Worm (Caenorhabditis elegans) whole organism, L1 larva: Measurements from ENCODE around the gene F26A1.19.

Experiments
- C04F5.9 ChIP-seq: sonication (generic microtip); optimal IDR thresholded peaks from 2 replicates; lab custom pipeline; 2016; ENCODE audit warnings: missing genetic modification characterization, missing compliant biosample characterization
- alr-1 ChIP-seq: fragments of 200-800 bp; sonication (Bioruptor generic); optimal IDR thresholded peaks from 2 replicates; lab custom pipeline; 2018; ENCODE audit warnings: borderline replicate concordance, mild to moderate bottlenecking, missing genetic modification characterization, missing compliant biosample characterization
- aly-2 ChIP-seq: fragments of 150-350 bp; optimal IDR thresholded peaks from 2 replicates; lab custom pipeline; 2014; ENCODE audit warnings: missing biosample characterization, missing genetic modification characterization
- ceh-63 ChIP-seq: fragments of 200-800 bp; sonication (Bioruptor generic); optimal IDR thresholded peaks from 2 replicates; lab custom pipeline; 2018; ENCODE audit warnings: mild to moderate bottlenecking, missing genetic modification characterization, missing compliant biosample characterization
- dpl-1 ChIP-seq, 3 experiments: fragments of 150-350 bp in 2 of 3; sonication (generic microtip) in 1 of 3; optimal IDR thresholded peaks; 2 replicates each; lab custom pipeline; 2014 to 2017; ENCODE audit warnings: missing biosample characterization in 3 of 3, missing genetic modification characterization in 3 of 3, missing genetic modification reagents in 3 of 3
- dsc-1 ChIP-seq: sonication (generic microtip); optimal IDR thresholded peaks from 2 replicates; lab custom pipeline; 2016; ENCODE audit warnings: mild to moderate bottlenecking, missing genetic modification characterization, missing compliant biosample characterization
- efl-1 ChIP-seq, 4 experiments: fragments of 150-350 bp; optimal IDR thresholded peaks in 3 of 4; peaks in 1 of 4; 1 replicate in 1 of 4; 2 replicates in 3 of 4; lab custom pipeline; 2014; ENCODE audit warnings: missing biosample characterization in 2 of 4, missing genetic modification characterization in 2 of 4, missing genetic modification reagents in 2 of 4
- efl-3 ChIP-seq: fragments of 200-800 bp; sonication (Bioruptor generic); optimal IDR thresholded peaks from 2 replicates; lab custom pipeline; 2018; ENCODE audit warnings: mild to moderate bottlenecking, missing genetic modification characterization, missing compliant biosample characterization
- egl-13 ChIP-seq: sonication (generic microtip); optimal IDR thresholded peaks from 2 replicates; lab custom pipeline; 2016; ENCODE audit warnings: missing genotype, missing genetic modification reagents, missing genetic modification characterization, missing compliant biosample characterization
- egl-27 ChIP-seq, 2 experiments: fragments of 150-350 bp in 1 of 2; sonication (generic microtip); optimal IDR thresholded peaks; 3 replicates each; lab custom pipeline; 2017 to 2018; ENCODE audit warnings: missing biosample characterization in 2 of 2, missing genetic modification characterization in 2 of 2, missing genetic modification reagents in 2 of 2
- fkh-10 ChIP-seq: sonication (generic microtip); optimal IDR thresholded peaks from 2 replicates; lab custom pipeline; 2017; ENCODE audit warnings: missing biosample characterization, missing genetic modification reagents, missing genetic modification characterization
- fkh-4 ChIP-seq: sonication (generic microtip); optimal IDR thresholded peaks from 2 replicates; lab custom pipeline; 2016; ENCODE audit warnings: missing compliant biosample characterization, missing genetic modification characterization, borderline replicate concordance
- fos-1 ChIP-seq: fragments of 150-350 bp; optimal IDR thresholded peaks from 2 replicates; lab custom pipeline; 2014; ENCODE audit warnings: missing biosample characterization, missing genetic modification characterization
- hlh-17 ChIP-seq: fragments of 200-800 bp; sonication (Bioruptor generic); optimal IDR thresholded peaks from 2 replicates; lab custom pipeline; 2018; ENCODE audit warnings: missing genetic modification characterization, mild to moderate bottlenecking, missing compliant biosample characterization, moderate library complexity, borderline replicate concordance
- hlh-4 ChIP-seq: sonication (generic microtip); optimal IDR thresholded peaks from 2 replicates; lab custom pipeline; 2016; ENCODE audit warnings: mild to moderate bottlenecking, missing genetic modification characterization, missing compliant biosample characterization
- irx-1 ChIP-seq: sonication (generic microtip); optimal IDR thresholded peaks from 2 replicates; lab custom pipeline; 2016; ENCODE audit warnings: missing genetic modification characterization, missing compliant biosample characterization
- jun-1 ChIP-seq: fragments of 150-350 bp; optimal IDR thresholded peaks from 2 replicates; lab custom pipeline; 2014; ENCODE audit warnings: missing biosample characterization, missing genetic modification reagents, missing genetic modification characterization
- lin-14 ChIP-seq: fragments of 200-800 bp; sonication (Bioruptor generic); optimal IDR thresholded peaks from 2 replicates; lab custom pipeline; 2018; ENCODE audit warnings: mild to moderate bottlenecking, missing genetic modification characterization, moderate library complexity, missing compliant biosample characterization
- lir-3 ChIP-seq: sonication (generic microtip); optimal IDR thresholded peaks from 2 replicates; lab custom pipeline; 2016; ENCODE audit warnings: mild to moderate bottlenecking, missing genetic modification characterization, moderate library complexity, missing compliant biosample characterization; ENCODE audit not compliant: poor library complexity
- lsy-2 ChIP-seq, 2 experiments: fragments of 150-350 bp; optimal IDR thresholded peaks; 2 replicates each; lab custom pipeline; 2014; ENCODE audit warnings: missing biosample characterization in 2 of 2, missing genetic modification characterization in 2 of 2
- mab-9 ChIP-seq: fragments of 200-800 bp; sonication (Bioruptor generic); IDR thresholded peaks from 2 replicates; pipeline ENCODE4 v1.3.6; 2022; ENCODE audit warnings: missing genetic modification reagents, missing genetic modification characterization, missing compliant biosample characterization
- mef-2 ChIP-seq: fragments of 150-350 bp; optimal IDR thresholded peaks from 2 replicates; lab custom pipeline; 2014; ENCODE audit warnings: missing biosample characterization, missing genetic modification characterization
- nhr-237 ChIP-seq: fragments of 150-350 bp; optimal IDR thresholded peaks from 2 replicates; lab custom pipeline; 2014; ENCODE audit warnings: missing biosample characterization, missing genetic modification characterization
- nhr-47 ChIP-seq: sonication (generic microtip); optimal IDR thresholded peaks from 2 replicates; lab custom pipeline; 2016; ENCODE audit warnings: mild to moderate bottlenecking, missing genetic modification characterization, moderate library complexity, missing compliant biosample characterization
- nhr-90 ChIP-seq: sonication (generic microtip); optimal IDR thresholded peaks from 2 replicates; lab custom pipeline; 2016; ENCODE audit warnings: mild to moderate bottlenecking, missing genetic modification characterization, missing compliant biosample characterization; ENCODE audit not compliant: poor library complexity
- pax-3 ChIP-seq: fragments of 200-800 bp; sonication (Bioruptor generic); optimal IDR thresholded peaks from 2 replicates; lab custom pipeline; 2018; ENCODE audit warnings: mild to moderate bottlenecking, missing genetic modification characterization, moderate library complexity, missing compliant biosample characterization
- pqm-1 ChIP-seq: sonication (generic microtip); optimal IDR thresholded peaks from 3 replicates; lab custom pipeline; 2017; ENCODE audit warnings: missing biosample characterization, missing genetic modification characterization
- rnt-1 ChIP-seq: sonication (generic microtip); optimal IDR thresholded peaks from 2 replicates; lab custom pipeline; 2016; ENCODE audit warnings: mild to moderate bottlenecking, missing genetic modification characterization, moderate library complexity, missing compliant biosample characterization
- snpc-4 ChIP-seq: fragments of 150-350 bp; optimal IDR thresholded peaks from 2 replicates; lab custom pipeline; 2014; ENCODE audit warnings: missing biosample characterization, missing genetic modification characterization
- sup-37 ChIP-seq: fragments of 200-800 bp; sonication (Bioruptor generic); optimal IDR thresholded peaks from 2 replicates; lab custom pipeline; 2018; ENCODE audit warnings: mild to moderate bottlenecking, missing genetic modification characterization, missing compliant biosample characterization
- tbx-2 ChIP-seq: sonication (generic microtip); optimal IDR thresholded peaks from 2 replicates; lab custom pipeline; 2016; ENCODE audit warnings: missing genetic modification characterization, missing compliant biosample characterization
- unc-130 ChIP-seq: fragments of 150-350 bp; optimal IDR thresholded peaks from 2 replicates; lab custom pipeline; 2017; ENCODE audit warnings: missing biosample characterization, missing genetic modification characterization, inconsistent platforms
- vab-15 ChIP-seq: sonication (generic microtip); optimal IDR thresholded peaks from 2 replicates; lab custom pipeline; 2017; ENCODE audit warnings: missing genotype, mild to moderate bottlenecking, missing genetic modification characterization, missing compliant biosample characterization
- zag-1 ChIP-seq: fragments of 150-350 bp; optimal IDR thresholded peaks from 2 replicates; lab custom pipeline; 2014; ENCODE audit warnings: missing biosample characterization, missing genetic modification characterization

F26A1.19 gene

ce11 chrIII:4856109-4856508 lies 18.6 kb downstream of the F26A1.19 start, which contains the start of gene C35D10.7:
Gene C35D10.7 (plus strand): TSS chrIII:4856193.
- TF ChIP-seq egl-27 (tag; optimal IDR thresholded peaks at IDR 0.05; lab: Kevin White, UChicago): no peak
- TF ChIP-seq pqm-1 (tag; lab: Kevin White, UChicago): no peak
- no peak for TF ChIP-seq mab-9 (GFP tag; lab: Robert Waterston, UW)
- no peak for TF ChIP-seq irx-1
- no peak for TF ChIP-seq lin-14 (GFP tag; lab: Kevin White, UChicago)
- no peak for TF ChIP-seq zag-1
- no peak for TF ChIP-seq snpc-4 (tag; lab: Kevin White, UChicago)
- TF ChIP-seq egl-13 (tag; lab: Kevin White, UChicago): no peak
- no peak for TF ChIP-seq fos-1 (tag; lab: Kevin White, UChicago)
- TF ChIP-seq jun-1 (tag; lab: Kevin White, UChicago): no peak
- no peak for TF ChIP-seq tbx-2 (tag; lab: Kevin White, UChicago)
- no peak for TF ChIP-seq ceh-63 (GFP tag; lab: Kevin White, UChicago)
- no peak for TF ChIP-seq hlh-4 (tag; lab: Kevin White, UChicago)
- TF ChIP-seq hlh-17 (GFP tag; lab: Kevin White, UChicago): no peak
- no peak for TF ChIP-seq efl-1 (optimal IDR thresholded peaks at IDR 0.05; lab: Kevin White, UChicago)
- TF ChIP-seq efl-1 (GFP tag; optimal IDR thresholded peaks at IDR 0.05 in 1 of 2; lab: Kevin White, UChicago): no peak
- TF ChIP-seq nhr-90 (tag; lab: Kevin White, UChicago): no peak
- TF ChIP-seq, all 84 proteins: peak for 0

ce11 chrIII:4856992-4857391 lies 19.5 kb downstream of the F26A1.19 start:
- TF ChIP-seq dsc-1 (no peak), egl-27 (tag; optimal IDR thresholded peaks at IDR 0.05; lab: Kevin White, UChicago) (no peak), lir-3 (no peak), mef-2 (no peak), nhr-47 (tag; lab: Kevin White, UChicago) (no peak), dpl-1 (GFP tag; optimal IDR thresholded peaks at IDR 0.05; lab: Kevin White, UChicago) (no peak), pax-3 (tag; lab: Kevin White, UChicago) (no peak), C04F5.9 (tag; lab: Kevin White, UChicago) (no peak), tbx-2 (tag; lab: Kevin White, UChicago) (no peak), unc-130 (no peak), efl-3 (GFP tag; lab: Kevin White, UChicago) (no peak), fkh-10 (no peak), jun-1 (tag; lab: Kevin White, UChicago) (no peak), vab-15 (tag; lab: Kevin White, UChicago) (no peak), rnt-1 (tag; lab: Kevin White, UChicago) (no peak), alr-1 (tag; lab: Kevin White, UChicago) (no peak), fkh-4 (tag; lab: Kevin White, UChicago) (no peak), lsy-2 (tag; optimal IDR thresholded peaks at IDR 0.05; lab: Kevin White, UChicago) (no peak), nhr-237 (tag; lab: Kevin White, UChicago) (no peak)
- TF ChIP-seq, all 84 proteins: peak for 0

- TF ChIP-seq sup-37 (GFP tag; lab: Kevin White, UChicago): no peak
- TF ChIP-seq aly-2 (tag; lab: Kevin White, UChicago): no peak
- TF ChIP-seq efl-1 (optimal IDR thresholded peaks at IDR 0.05; lab: Kevin White, UChicago): no peak
- TF ChIP-seq efl-1 (GFP tag; optimal IDR thresholded peaks at IDR 0.05 in 1 of 2; lab: Kevin White, UChicago): peak in 1 of 2 experiments; percentile 76
- TF ChIP-seq mef-2: no peak
Measured at ce11 chrIII:4859039-4859438, 21.5 kb downstream of the F26A1.19 start, which contains the start of gene C35D10.6. Gene C35D10.6 (plus strand): TSS chrIII:4859339.
